Worm (Caenorhabditis elegans) whole organism, L4 larva: ENCODE measurements around the gene T04A6.3.

Experiments
- D1046.2 ChIP-seq: fragments of 200-800 bp; sonication (Bioruptor generic); IDR thresholded peaks from 2 replicates; pipeline ENCODE4 v1.3.6; 2022; ENCODE audit warnings: missing genetic modification characterization, missing compliant biosample characterization
- F26F4.8 ChIP-seq: fragments of 200-800 bp; sonication (Bioruptor generic); conservative IDR thresholded peaks from 2 replicates; pipeline ENCODE4 v1.3.6; 2022; ENCODE audit warnings: missing genetic modification characterization, missing compliant biosample characterization
- T26A8.4 ChIP-seq: fragments of 200-800 bp; sonication (Bioruptor generic); IDR thresholded peaks from 2 replicates; pipeline ENCODE4 v1.3.6; 2022; ENCODE audit warnings: missing genetic modification characterization, missing compliant biosample characterization
- Y105C5A.15 ChIP-seq: fragments of 200-800 bp; sonication (Bioruptor generic); IDR thresholded peaks from 2 replicates; pipeline ENCODE4 v1.3.6; 2022; ENCODE audit warnings: missing genetic modification characterization, missing compliant biosample characterization
- Y75B8A.6 ChIP-seq: fragments of 200-800 bp; sonication (Bioruptor generic); IDR thresholded peaks from 2 replicates; pipeline ENCODE4 v1.3.6; 2022; ENCODE audit warnings: missing genetic modification reagents, missing genetic modification characterization, missing compliant biosample characterization
- ZK337.2 ChIP-seq: fragments of 200-800 bp; sonication (Bioruptor generic); IDR thresholded peaks from 2 replicates; pipeline ENCODE4 v1.3.6; 2022; ENCODE audit warnings: missing genetic modification reagents, missing genetic modification characterization, missing compliant biosample characterization
- ZK546.5 ChIP-seq, 2 experiments: sonication (generic microtip); optimal IDR thresholded peaks; 2 replicates each; lab custom pipeline; 2017; ENCODE audit warnings: missing biosample characterization in 2 of 2, missing genetic modification characterization in 2 of 2
- aly-2 ChIP-seq: sonication (generic microtip); optimal IDR thresholded peaks from 2 replicates; lab custom pipeline; 2018; ENCODE audit warnings: missing biosample characterization, missing genetic modification characterization
- arid-1 ChIP-seq: fragments of 200-800 bp; sonication (Bioruptor generic); conservative IDR thresholded peaks from 2 replicates; pipeline ENCODE4 v1.3.6; 2022; ENCODE audit warnings: missing genetic modification reagents, missing genetic modification characterization, missing compliant biosample characterization
- ceh-28 ChIP-seq: fragments of 150-350 bp; optimal IDR thresholded peaks from 2 replicates; lab custom pipeline; 2014; ENCODE audit warnings: missing biosample characterization, missing genetic modification reagents, missing genetic modification characterization
- ceh-44 ChIP-seq: fragments of 200-800 bp; sonication (Bioruptor generic); IDR thresholded peaks from 2 replicates; pipeline ENCODE4 v1.3.6; 2022; ENCODE audit warnings: missing genetic modification reagents, missing genetic modification characterization, missing compliant biosample characterization
- ceh-62 ChIP-seq: sonication (generic microtip); optimal IDR thresholded peaks from 2 replicates; lab custom pipeline; 2017; ENCODE audit warnings: missing biosample characterization, missing genetic modification characterization
- ces-1 ChIP-seq: fragments of 150-350 bp; sonication (generic microtip); optimal IDR thresholded peaks from 4 replicates; lab custom pipeline; 2014; ENCODE audit warnings: missing biosample characterization, missing genetic modification reagents, missing genetic modification characterization
- ctbp-1 ChIP-seq: fragments of 200-800 bp; sonication (Bioruptor generic); IDR thresholded peaks from 2 replicates; pipeline ENCODE4 v1.3.6; 2022; ENCODE audit warnings: missing genetic modification reagents, missing genetic modification characterization, missing compliant biosample characterization
- daf-19 ChIP-seq: fragments of 200-800 bp; sonication (Bioruptor generic); conservative IDR thresholded peaks from 2 replicates; pipeline ENCODE4 v1.3.6; 2022; ENCODE audit warnings: missing genetic modification characterization, missing compliant biosample characterization
- dmd-6 ChIP-seq: fragments of 200-800 bp; sonication (Bioruptor generic); IDR thresholded peaks from 2 replicates; pipeline ENCODE4 v1.3.6; 2022; ENCODE audit warnings: missing genetic modification reagents, missing genetic modification characterization, missing compliant biosample characterization
- dmd-8 ChIP-seq: fragments of 200-800 bp; sonication (Bioruptor generic); IDR thresholded peaks from 2 replicates; pipeline ENCODE4 v1.3.6; 2022; ENCODE audit warnings: missing genetic modification characterization, missing compliant biosample characterization
- dpl-1 ChIP-seq: fragments of 150-350 bp; optimal IDR thresholded peaks from 2 replicates; lab custom pipeline; 2014; ENCODE audit warnings: missing biosample characterization, missing genetic modification reagents, missing genetic modification characterization
- duxl-1 ChIP-seq: sonication (generic microtip); optimal IDR thresholded peaks from 2 replicates; lab custom pipeline; 2016; ENCODE audit warnings: mild to moderate bottlenecking, missing genetic modification characterization, moderate library complexity, missing compliant biosample characterization; ENCODE audit not compliant: poor library complexity
- egl-43 ChIP-seq: fragments of 200-800 bp; sonication (Bioruptor generic); IDR thresholded peaks from 2 replicates; pipeline ENCODE4 v1.3.6; 2022; ENCODE audit warnings: missing genetic modification reagents, missing genetic modification characterization, missing compliant biosample characterization
- gei-8 ChIP-seq: fragments of 200-800 bp; sonication (Bioruptor generic); optimal IDR thresholded peaks from 2 replicates; lab custom pipeline; 2018; ENCODE audit warnings: mild to moderate bottlenecking, missing genetic modification characterization, missing compliant biosample characterization
- hif-1 ChIP-seq, 2 experiments: sonication (generic microtip); optimal IDR thresholded peaks; 2 replicates each; lab custom pipeline; 2016 to 2017; ENCODE audit warnings: missing compliant biosample characterization in 2 of 2, missing genetic modification characterization in 2 of 2, missing genetic modification reagents in 2 of 2, missing genotype in 2 of 2, mild to moderate bottlenecking in 1 of 2
- hlh-11 ChIP-seq: fragments of 200-800 bp; sonication (Bioruptor generic); optimal IDR thresholded peaks from 2 replicates; lab custom pipeline; 2018; ENCODE audit warnings: mild to moderate bottlenecking, missing genetic modification characterization, missing compliant biosample characterization
- hlh-30 ChIP-seq: sonication (generic microtip); optimal IDR thresholded peaks from 2 replicates; lab custom pipeline; 2017; ENCODE audit warnings: antibody characterized with exemption, mild to moderate bottlenecking, missing genetic modification characterization, missing compliant biosample characterization; ENCODE audit not compliant: insufficient read depth
- lin-1 ChIP-seq: fragments of 200-800 bp; sonication (Bioruptor generic); IDR thresholded peaks from 2 replicates; pipeline ENCODE4 v1.3.6; 2022; ENCODE audit warnings: missing genetic modification reagents, missing genetic modification characterization, missing compliant biosample characterization
- lir-3 ChIP-seq: sonication (generic microtip); optimal IDR thresholded peaks from 2 replicates; lab custom pipeline; 2016; ENCODE audit warnings: mild to moderate bottlenecking, missing genetic modification characterization, missing compliant biosample characterization
- mxl-2 ChIP-seq: fragments of 200-800 bp; sonication (Bioruptor generic); conservative IDR thresholded peaks from 2 replicates; pipeline ENCODE4 v1.3.6; 2022; ENCODE audit warnings: missing genetic modification reagents, missing genetic modification characterization, missing compliant biosample characterization
- mxl-3 ChIP-seq: fragments of 200-800 bp; sonication (Bioruptor generic); optimal IDR thresholded peaks from 2 replicates; lab custom pipeline; 2018; ENCODE audit warnings: mild to moderate bottlenecking, missing genetic modification characterization, missing compliant biosample characterization
- nhr-111 ChIP-seq: fragments of 200-800 bp; sonication (Bioruptor generic); optimal IDR thresholded peaks from 2 replicates; lab custom pipeline; 2018; ENCODE audit warnings: mild to moderate bottlenecking, missing genetic modification characterization, missing compliant biosample characterization
- nhr-25 ChIP-seq: sonication (generic microtip); optimal IDR thresholded peaks from 2 replicates; lab custom pipeline; 2017; ENCODE audit warnings: missing genetic modification characterization, mild to moderate bottlenecking, missing compliant biosample characterization, antibody characterized with exemption, moderate library complexity, borderline replicate concordance; ENCODE audit not compliant: insufficient read depth
- nhr-28 ChIP-seq: fragments of 150-350 bp; optimal IDR thresholded peaks from 2 replicates; lab custom pipeline; 2014; ENCODE audit warnings: missing biosample characterization, missing genetic modification characterization
- nhr-41 ChIP-seq: fragments of 200-800 bp; sonication (Bioruptor generic); IDR thresholded peaks from 2 replicates; pipeline ENCODE4 v1.3.6; 2022; ENCODE audit warnings: missing genetic modification reagents, missing genetic modification characterization, missing compliant biosample characterization
- nhr-77 ChIP-seq: fragments of 150-350 bp; optimal IDR thresholded peaks from 2 replicates; lab custom pipeline; 2014; ENCODE audit warnings: missing biosample characterization, missing genetic modification characterization
- php-3 ChIP-seq: fragments of 200-800 bp; sonication (Bioruptor generic); IDR thresholded peaks from 2 replicates; pipeline ENCODE4 v1.3.6; 2022; ENCODE audit warnings: missing genetic modification reagents, missing genetic modification characterization, missing compliant biosample characterization
- rbr-2 ChIP-seq: sonication (generic microtip); optimal IDR thresholded peaks from 2 replicates; lab custom pipeline; 2016; ENCODE audit warnings: missing genotype, missing genetic modification characterization, missing compliant biosample characterization
- sdz-12 ChIP-seq: fragments of 200-800 bp; sonication (Bioruptor generic); optimal IDR thresholded peaks from 2 replicates; lab custom pipeline; 2018; ENCODE audit warnings: mild to moderate bottlenecking, missing genetic modification characterization, missing compliant biosample characterization
- tra-1 ChIP-seq: fragments of 200-800 bp; sonication (Bioruptor generic); IDR thresholded peaks from 2 replicates; pipeline ENCODE4 v1.3.6; 2022; ENCODE audit warnings: missing genetic modification reagents, missing genetic modification characterization, missing compliant biosample characterization
- unc-62 ChIP-seq, 3 experiments: fragments of 150-350 bp in 1 of 3; sonication (generic microtip); optimal IDR thresholded peaks in 2 of 3; peaks in 1 of 3; 1 replicate in 1 of 3; 2 replicates in 2 of 3; lab custom pipeline; 2014 to 2017; ENCODE audit warnings: missing biosample characterization in 3 of 3, missing genetic modification characterization in 3 of 3, missing genetic modification reagents in 3 of 3, missing genotype in 1 of 3
- vab-7 ChIP-seq: fragments of 200-800 bp; sonication (Bioruptor generic); IDR thresholded peaks from 2 replicates; pipeline ENCODE4 v1.3.6; 2022; ENCODE audit warnings: missing genetic modification reagents, missing genetic modification characterization, missing compliant biosample characterization
- zfp-3 ChIP-seq: fragments of 200-800 bp; sonication (Bioruptor generic); conservative IDR thresholded peaks from 2 replicates; pipeline ENCODE4 v1.3.6; 2022; ENCODE audit warnings: missing genetic modification reagents, missing genetic modification characterization, missing compliant biosample characterization
- ztf-11 ChIP-seq: fragments of 150-350 bp; optimal IDR thresholded peaks from 2 replicates; lab custom pipeline; 2014; ENCODE audit warnings: missing biosample characterization, missing genetic modification characterization

The T04A6.3 gene

DNA sequence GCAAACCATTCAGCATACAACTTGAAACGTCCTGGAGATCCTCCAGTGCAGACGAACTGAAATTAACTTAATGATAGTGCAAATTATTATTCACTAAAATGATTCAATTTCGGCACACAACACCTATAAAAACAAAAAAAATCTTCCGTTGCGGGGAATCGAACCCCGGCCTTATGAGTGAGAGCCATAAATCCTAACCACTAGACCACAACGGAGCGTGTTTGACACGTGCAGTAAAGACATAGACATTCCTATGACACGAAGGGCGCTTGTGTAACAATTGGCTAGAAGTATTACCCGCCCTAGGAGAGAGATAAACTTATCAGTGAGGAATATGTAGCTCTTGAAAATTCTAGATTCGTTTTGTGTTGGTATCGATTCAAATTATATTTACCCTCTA lies 33.9 kb upstream of the T04A6.3 start (continued):
- TF ChIP-seq lin-1 (peak; percentile 73; the same call in 1 of the 2 replicates), dpl-1 (peak; percentile 3), arid-1 (GFP tag; lab: Robert Waterston, UW) (peak; percentile 74), ztf-11 (tag; lab: Kevin White, UChicago) (no peak), mxl-2 (GFP tag; lab: Robert Waterston, UW) (no peak), Y75B8A.6 (GFP tag; lab: Robert Waterston, UW) (0 out of 2 replicates have a peak, but pooled peaks have one; percentile 59), rbr-2 (tag; lab: Kevin White, UChicago) (peak; percentile 40), mxl-3 (GFP tag; lab: Kevin White, UChicago) (peak; percentile 74), Y105C5A.15 (GFP tag; lab: Robert Waterston, UW) (no peak), hif-1 (tag; optimal IDR thresholded peaks at IDR 0.05; lab: Kevin White, UChicago) (peak in 1 of 2 experiments; percentile 39), vab-7 (GFP tag; lab: Robert Waterston, UW) (peak; percentile 82), hlh-30 (peak; percentile 61), nhr-28 (tag; lab: Kevin White, UChicago) (peak; percentile 13), lir-3 (tag; lab: Kevin White, UChicago) (no peak), tra-1 (GFP tag; lab: Robert Waterston, UW) (peak; percentile 67), sdz-12 (peak; percentile 0), F26F4.8 (GFP tag; lab: Robert Waterston, UW) (0 out of 2 replicates have a peak, but pooled peaks have one; percentile 11), dmd-6 (GFP tag; lab: Robert Waterston, UW) (peak; percentile 49), ceh-28 (no peak), D1046.2 (GFP tag; lab: Robert Waterston, UW) (0 out of 2 replicates have a peak, but pooled peaks have one; percentile 55), gei-8 (peak; percentile 46), dmd-8 (GFP tag; lab: Robert Waterston, UW) (peak; percentile 84), nhr-41 (GFP tag; lab: Robert Waterston, UW) (0 out of 2 replicates have a peak, but pooled peaks have one; percentile 60), hlh-11 (tag; lab: Kevin White, UChicago) (peak; percentile 13), ceh-62 (tag; lab: Kevin White, UChicago) (no peak), ceh-44 (GFP tag; lab: Robert Waterston, UW) (0 out of 2 replicates have a peak, but pooled peaks have one; percentile 55), aly-2 (tag; lab: Kevin White, UChicago) (no peak), ZK546.5 (tag; optimal IDR thresholded peaks at IDR 0.05; lab: Kevin White, UChicago) (no peak), nhr-111 (GFP tag; lab: Kevin White, UChicago) (no peak), nhr-25 (tag; lab: Kevin White, UChicago) (no peak), duxl-1 (tag; lab: Kevin White, UChicago) (peak; percentile 46), T26A8.4 (GFP tag; lab: Robert Waterston, UW) (peak; percentile 53), php-3 (peak; percentile 77), zfp-3 (GFP tag; lab: Robert Waterston, UW) (0 out of 2 replicates have a peak, but pooled peaks have one; percentile 41), nhr-77 (tag; lab: Kevin White, UChicago) (no peak), daf-19 (GFP tag; lab: Robert Waterston, UW) (peak; percentile 79; the same call in 1 of the 2 replicates), egl-43 (GFP tag; lab: Robert Waterston, UW) (peak; percentile 76), ZK337.2 (GFP tag; lab: Robert Waterston, UW) (no peak), ctbp-1 (peak; percentile 60; the same call in 1 of the 2 replicates)

- TF ChIP-seq unc-62 (GFP tag; optimal IDR thresholded peaks at IDR 0.05 in 1 of 2; lab: Kevin White, UChicago) (peak in 1 of 2 experiments; percentile 91), unc-62 (tag; optimal IDR thresholded peaks at IDR 0.05; lab: Kevin White, UChicago) (no peak), ces-1 (GFP tag; lab: Kevin White, UChicago) (no peak)
These were observed 33.2 kb upstream of the T04A6.3 start for ce11 chrIII:7641337-7641736.
